Fruit fly (Drosophila melanogaster) whole organism, embryonic: ENCODE data around the gene Irbp18.

Experiments used
- Abd-B ChIP-seq: fragments of 200-800 bp; sonication (Bioruptor generic); optimal IDR thresholded peaks from 2 replicates; lab custom pipeline; 2018; ENCODE audit warnings: missing biosample characterization, mild to moderate bottlenecking, missing genetic modification characterization, moderate library complexity
- Ada2b ChIP-seq: fragments of 200-800 bp; sonication (Bioruptor generic); IDR thresholded peaks from 2 replicates; pipeline ENCODE4 v1.3.6; 2022; ENCODE audit warnings: missing biosample characterization, missing genetic modification characterization
- CG10147 ChIP-seq: fragments of 200-800 bp; sonication (Bioruptor generic); optimal IDR thresholded peaks from 2 replicates; lab custom pipeline; 2019; ENCODE audit warnings: missing biosample characterization, mild to moderate bottlenecking, missing genetic modification characterization, moderate library complexity
- CG10543 ChIP-seq: fragments of 200-800 bp; sonication (Bioruptor generic); optimal IDR thresholded peaks from 3 replicates; lab custom pipeline; 2017; ENCODE audit warnings: missing biosample characterization, mild to moderate bottlenecking, missing genetic modification characterization, moderate library complexity
- CG11504 ChIP-seq: fragments of 200-800 bp; sonication (Bioruptor generic); optimal IDR thresholded peaks from 3 replicates; lab custom pipeline; 2019; ENCODE audit warnings: missing biosample characterization, mild to moderate bottlenecking, missing genetic modification characterization, moderate library complexity
- CG11695 ChIP-seq: fragments of 200-800 bp; sonication (Bioruptor generic); IDR thresholded peaks from 3 replicates; pipeline ENCODE4 v1.3.6; 2022; ENCODE audit warnings: missing biosample characterization, missing genetic modification characterization
- CG12769 ChIP-seq: fragments of 200-800 bp; sonication (Bioruptor generic); optimal IDR thresholded peaks from 2 replicates; lab custom pipeline; 2019; ENCODE audit warnings: missing biosample characterization, mild to moderate bottlenecking, missing genetic modification characterization, moderate library complexity
- CG13123 ChIP-seq: fragments of 200-800 bp; sonication (Bioruptor generic); optimal IDR thresholded peaks from 2 replicates; lab custom pipeline; 2016; ENCODE audit warnings: missing biosample characterization, missing genetic modification characterization
- CG13424 ChIP-seq: fragments of 200-800 bp; sonication (Bioruptor generic); optimal IDR thresholded peaks from 2 replicates; lab custom pipeline; 2019; ENCODE audit warnings: missing biosample characterization, mild to moderate bottlenecking, missing genetic modification characterization, moderate library complexity
- CG14014 ChIP-seq: fragments of 200-800 bp; sonication (Bioruptor generic); IDR thresholded peaks from 2 replicates; pipeline ENCODE4 v1.3.6; 2022; ENCODE audit warnings: missing biosample characterization, missing genetic modification characterization
- CG14965 ChIP-seq: fragments of 200-800 bp; sonication (Bioruptor generic); optimal IDR thresholded peaks from 2 replicates; lab custom pipeline; 2016; ENCODE audit warnings: missing biosample characterization, missing genetic modification characterization, borderline replicate concordance
- CG15011 ChIP-seq: fragments of 200-800 bp; sonication (Bioruptor generic); optimal IDR thresholded peaks from 3 replicates; lab custom pipeline; 2018; ENCODE audit warnings: missing biosample characterization, mild to moderate bottlenecking, missing genetic modification characterization
- CG1647 ChIP-seq: fragments of 200-800 bp; sonication (Bioruptor generic); optimal IDR thresholded peaks from 3 replicates; lab custom pipeline; 2016; ENCODE audit warnings: missing biosample characterization, missing genetic modification characterization
- CG18262 ChIP-seq: fragments of 200-800 bp; optimal IDR thresholded peaks from 3 replicates; lab custom pipeline; 2019; ENCODE audit warnings: missing biosample characterization, mild to moderate bottlenecking, missing genetic modification characterization, moderate library complexity
- CG31388 ChIP-seq: fragments of 200-800 bp; sonication (Bioruptor generic); optimal IDR thresholded peaks from 2 replicates; lab custom pipeline; 2016; ENCODE audit warnings: missing biosample characterization, missing genetic modification characterization
- CG3995 ChIP-seq: fragments of 200-800 bp; sonication (Bioruptor generic); optimal IDR thresholded peaks from 3 replicates; lab custom pipeline; 2016; ENCODE audit warnings: missing biosample characterization, missing genetic modification characterization
- CG4424 ChIP-seq: fragments of 200-800 bp; sonication (Bioruptor generic); optimal IDR thresholded peaks from 3 replicates; lab custom pipeline; 2016; ENCODE audit warnings: missing biosample characterization, missing genetic modification characterization
- CG4707 ChIP-seq: fragments of 200-800 bp; sonication (Bioruptor generic); optimal IDR thresholded peaks from 2 replicates; lab custom pipeline; 2018; ENCODE audit warnings: missing biosample characterization, mild to moderate bottlenecking, missing genetic modification characterization, moderate library complexity
- CG7357 ChIP-seq: fragments of 200-800 bp; sonication (Bioruptor generic); IDR thresholded peaks from 3 replicates; pipeline ENCODE4 v1.3.6; 2022; ENCODE audit warnings: missing biosample characterization, missing genetic modification characterization
- CG7745 ChIP-seq: fragments of 200-800 bp; sonication (Bioruptor generic); optimal IDR thresholded peaks from 2 replicates; lab custom pipeline; 2018; ENCODE audit warnings: missing biosample characterization, mild to moderate bottlenecking, missing genetic modification characterization, moderate library complexity
- CG7963 ChIP-seq: fragments of 200-800 bp; sonication (Bioruptor generic); IDR thresholded peaks from 3 replicates; pipeline ENCODE4 v1.3.6; 2022; ENCODE audit warnings: missing biosample characterization, missing genetic modification characterization; ENCODE audit not compliant: partially characterized antibody
- E2f2 ChIP-seq: fragments of 200-800 bp; sonication (Bioruptor generic); IDR thresholded peaks from 2 replicates; pipeline ENCODE4 v1.3.6; 2022; ENCODE audit warnings: missing biosample characterization, missing genetic modification characterization
- HmgZ ChIP-seq: fragments of 200-800 bp; sonication (Bioruptor generic); optimal IDR thresholded peaks from 2 replicates; lab custom pipeline; 2018; ENCODE audit warnings: missing biosample characterization, mild to moderate bottlenecking, missing genetic modification characterization
- Jarid2 ChIP-seq: fragments of 200-800 bp; sonication (Bioruptor generic); optimal IDR thresholded peaks from 3 replicates; lab custom pipeline; 2017; ENCODE audit warnings: mild to moderate bottlenecking, missing biosample characterization, missing genetic modification reagents, missing genetic modification characterization
- Kr ChIP-seq: fragments of 200-800 bp; sonication (Bioruptor generic); optimal IDR thresholded peaks from 2 replicates; lab custom pipeline; 2017; ENCODE audit warnings: missing biosample characterization, mild to moderate bottlenecking, missing genetic modification characterization
- MTF-1 ChIP-seq: fragments of 200-800 bp; sonication (Bioruptor generic); optimal IDR thresholded peaks from 2 replicates; lab custom pipeline; 2018; ENCODE audit warnings: missing biosample characterization, mild to moderate bottlenecking, missing genetic modification characterization, borderline replicate concordance
- Meics ChIP-seq: fragments of 200-800 bp; sonication (Bioruptor generic); optimal IDR thresholded peaks from 2 replicates; lab custom pipeline; 2017; ENCODE audit warnings: missing biosample characterization, mild to moderate bottlenecking, missing genetic modification characterization
- NFAT ChIP-seq: fragments of 200-800 bp; sonication (Bioruptor generic); IDR thresholded peaks from 2 replicates; pipeline ENCODE4 v1.3.6; 2022; ENCODE audit warnings: missing biosample characterization, missing genetic modification characterization
- Nf-YB ChIP-seq: fragments of 200-800 bp; sonication (Bioruptor generic); optimal IDR thresholded peaks from 3 replicates; lab custom pipeline; 2019; ENCODE audit warnings: missing biosample characterization, mild to moderate bottlenecking, missing genetic modification characterization, moderate library complexity
- Ravus ChIP-seq: fragments of 200-800 bp; sonication (Bioruptor generic); IDR thresholded peaks from 2 replicates; pipeline ENCODE4 v1.3.6; 2022; ENCODE audit warnings: missing biosample characterization, missing genetic modification characterization
- Side ChIP-seq: fragments of 200-800 bp; sonication (Bioruptor generic); optimal IDR thresholded peaks from 2 replicates; lab custom pipeline; 2016; ENCODE audit warnings: missing biosample characterization, missing genetic modification characterization
- ab ChIP-seq: fragments of 200-800 bp; sonication (Bioruptor generic); optimal IDR thresholded peaks from 2 replicates; lab custom pipeline; 2016; ENCODE audit warnings: missing biosample characterization, missing genetic modification characterization
- ash1 ChIP-seq: fragments of 200-800 bp; sonication (Bioruptor generic); optimal IDR thresholded peaks from 2 replicates; lab custom pipeline; 2018; ENCODE audit warnings: missing biosample characterization, mild to moderate bottlenecking, missing genetic modification characterization
- chn ChIP-seq: fragments of 200-800 bp; sonication (Bioruptor generic); optimal IDR thresholded peaks from 2 replicates; lab custom pipeline; 2016; ENCODE audit warnings: missing biosample characterization, missing genetic modification characterization
- dan ChIP-seq: fragments of 200-800 bp; sonication (Bioruptor generic); IDR thresholded peaks from 2 replicates; pipeline ENCODE4 v1.3.6; 2022; ENCODE audit warnings: missing biosample characterization, missing genetic modification characterization
- dati ChIP-seq: fragments of 200-800 bp; sonication (Bioruptor generic); IDR thresholded peaks from 2 replicates; pipeline ENCODE4 v1.3.6; 2022; ENCODE audit warnings: missing biosample characterization, missing genetic modification characterization
- emc ChIP-seq: fragments of 200-800 bp; sonication (Bioruptor generic); optimal IDR thresholded peaks from 2 replicates; lab custom pipeline; 2016; ENCODE audit warnings: missing biosample characterization, missing genetic modification characterization
- ems ChIP-seq: fragments of 200-800 bp; sonication (Bioruptor generic); optimal IDR thresholded peaks from 3 replicates; lab custom pipeline; 2016; ENCODE audit warnings: missing biosample characterization, missing genetic modification characterization
- ewg ChIP-seq: fragments of 200-800 bp; sonication (Bioruptor generic); optimal IDR thresholded peaks from 3 replicates; lab custom pipeline; 2017; ENCODE audit warnings: mild to moderate bottlenecking, missing biosample characterization, missing genetic modification reagents, missing genetic modification characterization
- exex ChIP-seq: fragments of 200-800 bp; sonication (Bioruptor generic); optimal IDR thresholded peaks from 4 replicates; lab custom pipeline; 2018; ENCODE audit warnings: missing biosample characterization, mild to moderate bottlenecking, missing genetic modification characterization, moderate library complexity
- h ChIP-seq: fragments of >200 bp; optimal IDR thresholded peaks from 2 replicates; lab custom pipeline; 2017
- hth ChIP-seq: fragments of >200 bp; optimal IDR thresholded peaks from 2 replicates; lab custom pipeline; 2017; ENCODE audit warnings: inconsistent platforms
- mirr ChIP-seq: fragments of 200-800 bp; sonication (Bioruptor generic); optimal IDR thresholded peaks from 3 replicates; lab custom pipeline; 2018; ENCODE audit warnings: missing biosample characterization, mild to moderate bottlenecking, missing genetic modification characterization
- oc ChIP-seq: fragments of 200-800 bp; sonication (Bioruptor generic); optimal IDR thresholded peaks from 2 replicates; lab custom pipeline; 2018; ENCODE audit warnings: missing biosample characterization, mild to moderate bottlenecking, missing genetic modification characterization, moderate library complexity
- peb ChIP-seq: fragments of 200-800 bp; sonication (Bioruptor generic); IDR thresholded peaks from 2 replicates; pipeline ENCODE4 v1.3.6; 2022; ENCODE audit warnings: missing biosample characterization, missing genetic modification characterization
- pros ChIP-seq: fragments of 200-800 bp; sonication (Bioruptor generic); optimal IDR thresholded peaks from 3 replicates; lab custom pipeline; 2019; ENCODE audit warnings: missing biosample characterization, mild to moderate bottlenecking, missing genetic modification characterization, moderate library complexity
- repo ChIP-seq: fragments of 200-800 bp; sonication (Bioruptor generic); optimal IDR thresholded peaks from 2 replicates; lab custom pipeline; 2016; ENCODE audit warnings: missing biosample characterization, missing genetic modification characterization
- sisA ChIP-seq: fragments of 200-800 bp; sonication (Bioruptor generic); IDR thresholded peaks from 2 replicates; pipeline ENCODE4 v1.3.6; 2022; ENCODE audit warnings: missing biosample characterization, missing genetic modification characterization
- trh ChIP-seq: fragments of 200-800 bp; sonication (Bioruptor generic); optimal IDR thresholded peaks from 2 replicates; lab custom pipeline; 2016; ENCODE audit warnings: missing biosample characterization, missing genetic modification characterization
- zf30C ChIP-seq: fragments of 200-800 bp; sonication (Bioruptor generic); optimal IDR thresholded peaks from 3 replicates; lab custom pipeline; 2018; ENCODE audit warnings: missing biosample characterization, mild to moderate bottlenecking, missing genetic modification characterization

Gene Irbp18

dm6 chr3L:11084557-11085231 is 13.3 kb downstream of the Irbp18 start (continued):
- TF ChIP-seq sisA (GFP tag; lab: Robert Waterston, UW) (peak; percentile 95), CG13123 (GFP tag; lab: Kevin White, UChicago) (peak; percentile 92), mirr (no peak), ash1 (GFP tag; lab: Kevin White, UChicago) (peak; percentile 33), HmgZ (tag; lab: Kevin White, UChicago) (peak; percentile 94), dan (GFP tag; lab: Robert Waterston, UW) (peak; percentile 87), hth (no peak), MTF-1 (GFP tag; lab: Kevin White, UChicago) (peak; percentile 86), CG11695 (GFP tag; lab: Robert Waterston, UW) (peak; percentile 94), peb (GFP tag; lab: Robert Waterston, UW) (peak; percentile 91), CG11504 (tag; lab: Kevin White, UChicago) (peak; percentile 97), Nf-YB (GFP tag; lab: Kevin White, UChicago) (peak; percentile 88), CG1647 (peak; percentile 91), CG3995 (GFP tag; lab: Kevin White, UChicago) (peak; percentile 46), dati (GFP tag; lab: Robert Waterston, UW) (peak; percentile 90), CG7963 (GFP tag; lab: Robert Waterston, UW) (no peak), Jarid2 (GFP tag; lab: Kevin White, UChicago) (peak; percentile 83), CG15011 (peak; percentile 88), trh (GFP tag; lab: Kevin White, UChicago) (peak; percentile 93), ewg (GFP tag; lab: Kevin White, UChicago) (peak; percentile 93), CG18262 (peak; percentile 98), Ravus (peak; percentile 80), CG14965 (GFP tag; lab: Kevin White, UChicago) (peak; percentile 85), repo (GFP tag; lab: Kevin White, UChicago) (peak; percentile 96), Kr (GFP tag; lab: Kevin White, UChicago) (peak; percentile 82), CG31388 (peak; percentile 93), zf30C (GFP tag; lab: Kevin White, UChicago) (peak; percentile 91), Side (peak; percentile 97), pros (GFP tag; lab: Kevin White, UChicago) (peak; percentile 73), NFAT (GFP tag; lab: Robert Waterston, UW) (peak; percentile 86), ems (GFP tag; lab: Kevin White, UChicago) (peak; percentile 92), CG7357 (GFP tag; lab: Robert Waterston, UW) (peak; percentile 87; the same call in 2 of the 3 replicates), CG13424 (tag; lab: Kevin White, UChicago) (peak; percentile 97), oc (tag; lab: Kevin White, UChicago) (peak; percentile 98), CG10147 (peak; percentile 95), CG7745 (tag; lab: Kevin White, UChicago) (peak; percentile 91), CG4424 (GFP tag; lab: Kevin White, UChicago) (peak; percentile 98), emc (peak; percentile 82), CG14014 (GFP tag; lab: Robert Waterston, UW) (peak; percentile 95), Abd-B (peak; percentile 95), Meics (GFP tag; lab: Kevin White, UChicago) (peak; percentile 89), CG10543 (GFP tag; lab: Kevin White, UChicago) (peak; percentile 66), CG4707 (GFP tag; lab: Kevin White, UChicago) (peak; percentile 94), Ada2b (GFP tag; lab: Robert Waterston, UW) (peak; percentile 97), ab (GFP tag; lab: Kevin White, UChicago) (peak; percentile 86), h (lab: Kevin White, UChicago) (no peak), E2f2 (peak; percentile 80), chn (GFP tag; lab: Kevin White, UChicago) (peak; percentile 97), CG12769 (tag; lab: Kevin White, UChicago) (peak; percentile 94), exex (tag; lab: Kevin White, UChicago) (peak; percentile 22)
